Fruit fly (Drosophila melanogaster) Kc167 (cell line): Measurements from ENCODE around the gene Itgbn.

ENCODE experiments used
- Myc ChIP-seq: fragments of >200 bp; optimal IDR thresholded peaks from 2 replicates; lab custom pipeline; 2017; ENCODE audit warnings: missing external identifiers
- Sin3A ChIP-seq: fragments of >200 bp; optimal IDR thresholded peaks from 2 replicates; lab custom pipeline; 2018; ENCODE audit warnings: missing external identifiers
- h ChIP-seq: fragments of >200 bp; optimal IDR thresholded peaks from 3 replicates; lab custom pipeline; 2018; ENCODE audit warnings: missing external identifiers
- insv ChIP-seq: fragments of >200 bp; optimal IDR thresholded peaks from 3 replicates; lab custom pipeline; 2018; ENCODE audit warnings: missing external identifiers
- ttk ChIP-seq: sonication (Bioruptor generic); optimal IDR thresholded peaks from 2 replicates; lab custom pipeline; 2017; ENCODE audit warnings: missing external identifiers

DNA sequence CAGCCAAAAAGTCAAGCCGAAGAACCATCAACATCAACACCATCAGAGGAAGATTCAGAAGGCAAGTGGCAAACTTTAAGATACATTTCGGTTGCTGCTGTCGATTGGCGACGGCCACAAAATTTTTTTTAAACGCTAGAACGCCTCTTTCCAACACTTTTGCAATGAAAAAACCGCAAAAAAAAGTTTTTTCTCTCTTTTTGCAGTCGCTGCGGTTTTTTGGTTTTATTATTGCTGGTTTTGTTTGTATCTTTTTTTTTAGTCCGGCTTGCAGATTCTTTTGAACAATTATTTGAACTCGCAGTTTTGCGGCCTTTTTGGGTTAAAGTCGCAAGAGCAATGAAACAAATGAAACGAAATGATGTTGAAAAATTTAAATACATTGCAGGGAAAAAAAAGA lies 22.6 kb upstream of the Itgbn start:
- TF ChIP-seq Myc (lab: Kevin White, UChicago), result no peak
- no peak for TF ChIP-seq ttk (lab: Kevin White, UChicago)
- no peak for TF ChIP-seq insv (lab: Kevin White, UChicago)
- TF ChIP-seq h (lab: Kevin White, UChicago), result no peak
- TF ChIP-seq Sin3A, result no peak
